Worm (Caenorhabditis elegans): Measurements from ENCODE around the gene M01D1.12.

DNA sequence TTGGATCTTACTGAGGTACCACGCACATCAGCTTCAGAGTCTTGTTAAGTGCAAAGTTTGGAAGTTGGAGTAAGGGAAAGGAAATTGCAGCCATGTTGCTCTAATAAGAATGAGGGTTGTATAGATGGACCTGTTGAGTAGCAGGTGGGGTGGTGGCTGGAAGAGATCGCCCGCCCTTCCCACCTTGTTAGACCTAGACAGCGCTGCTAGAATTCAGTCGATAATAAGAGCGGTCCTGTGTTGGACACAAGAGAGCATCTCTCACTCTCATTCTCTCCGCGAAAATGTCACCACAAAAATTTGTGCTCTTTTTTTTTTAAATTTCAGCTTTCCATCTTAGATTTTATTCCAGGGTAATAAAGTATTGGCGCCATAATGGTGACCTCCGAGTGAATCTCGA is 25.4 kb upstream of the M01D1.12 start, which contains the start of the genes fbxb-30 and F45D11.5:
- no peak for TF ChIP-seq sdz-12 (GFP tag; optimal IDR thresholded peaks at IDR 0.05)
- TF ChIP-seq snpc-4 (tag; optimal IDR thresholded peaks at IDR 0.05): no peak

All from whole organism, L4 larva.